Fruit fly (Drosophila melanogaster) whole organism, wandering third instar larva: ENCODE results near the gene btsz.
A peak's percentile ranks its signal among the peaks of the same experiment; 100 is the strongest.

Experiments
- Abd-B ChIP-seq: fragments of >200 bp; optimal IDR thresholded peaks from 2 replicates; lab custom pipeline; 2017; ENCODE audit warnings: missing biosample characterization, missing genetic modification characterization
- CG32264 ChIP-seq: fragments of 200-800 bp; sonication (Bioruptor generic); optimal IDR thresholded peaks from 2 replicates; lab custom pipeline; 2016; ENCODE audit warnings: missing biosample characterization, missing genetic modification characterization
- CrebA ChIP-seq: fragments of 200-800 bp; sonication (Bioruptor generic); optimal IDR thresholded peaks from 2 replicates; lab custom pipeline; 2016; ENCODE audit warnings: missing biosample characterization, mild to moderate bottlenecking, missing genetic modification characterization, borderline replicate concordance
- Dfd ChIP-seq: fragments of >200 bp; optimal IDR thresholded peaks from 2 replicates; lab custom pipeline; 2017; ENCODE audit warnings: missing biosample characterization, missing genetic modification characterization
- Dif ChIP-seq: fragments of 200-275, 200-300 bp; sonication (Bioruptor generic); optimal IDR thresholded peaks from 2 replicates; lab custom pipeline; 2018; ENCODE audit warnings: missing biosample characterization, missing genetic modification characterization; ENCODE audit not compliant: partially characterized antibody
- GATAd ChIP-seq: sonication (Bioruptor generic); optimal IDR thresholded peaks from 2 replicates; lab custom pipeline; 2016; ENCODE audit warnings: missing biosample characterization, missing genetic modification characterization
- HLH106 ChIP-seq: fragments of 200-800 bp; optimal IDR thresholded peaks from 3 replicates; lab custom pipeline; 2019; ENCODE audit warnings: missing biosample characterization, mild to moderate bottlenecking, missing genetic modification characterization, moderate library complexity
- Hnf4 ChIP-seq: fragments of 200-800 bp; sonication (Bioruptor generic); optimal IDR thresholded peaks from 2 replicates; lab custom pipeline; 2016; ENCODE audit warnings: missing biosample characterization, mild to moderate bottlenecking, missing genetic modification characterization
- Hr83 ChIP-seq: fragments of 200-300 bp; sonication (Bioruptor generic); optimal IDR thresholded peaks from 2 replicates; lab custom pipeline; 2016; ENCODE audit warnings: missing biosample characterization, mild to moderate bottlenecking, missing genetic modification characterization, moderate library complexity; ENCODE audit not compliant: poor library complexity, severe bottlenecking
- Jra ChIP-seq: sonication (Bioruptor generic); optimal IDR thresholded peaks from 2 replicates; lab custom pipeline; 2016; ENCODE audit warnings: missing biosample characterization, missing genetic modification characterization
- Mio ChIP-seq: sonication (Bioruptor generic); optimal IDR thresholded peaks from 2 replicates; lab custom pipeline; 2016; ENCODE audit warnings: missing biosample characterization, missing genetic modification characterization
- Myc ChIP-seq: fragments of >200 bp; optimal IDR thresholded peaks from 2 replicates; lab custom pipeline; 2017
- N ChIP-seq: fragments of >200 bp; optimal IDR thresholded peaks from 2 replicates; lab custom pipeline; 2018; ENCODE audit warnings: missing biosample characterization, missing external identifiers, missing genetic modification characterization
- OdsH ChIP-seq: fragments of 200-800 bp; sonication (Bioruptor generic); optimal IDR thresholded peaks from 2 replicates; lab custom pipeline; 2016; ENCODE audit warnings: missing biosample characterization, mild to moderate bottlenecking, missing genetic modification characterization
- Rel ChIP-seq, 2 experiments: fragments of 200-800 bp; sonication (Bioruptor generic) in 1 of 2; optimal IDR thresholded peaks; 2 replicates in 1 of 2; 3 replicates in 1 of 2; lab custom pipeline; 2016 to 2019; ENCODE audit warnings: mild to moderate bottlenecking in 2 of 2, missing biosample characterization in 2 of 2, missing genetic modification characterization in 2 of 2, moderate library complexity in 1 of 2
- Sp1 ChIP-seq: fragments of 200-800 bp; sonication (Bioruptor generic); optimal IDR thresholded peaks from 3 replicates; lab custom pipeline; 2019; ENCODE audit warnings: missing biosample characterization, mild to moderate bottlenecking, missing genetic modification characterization, moderate library complexity
- Vsx2 ChIP-seq: fragments of 200-300, 225-300 bp; sonication (Bioruptor generic); optimal IDR thresholded peaks from 2 replicates; lab custom pipeline; 2018; ENCODE audit warnings: missing biosample characterization, missing genetic modification characterization; ENCODE audit not compliant: partially characterized antibody
- br ChIP-seq: fragments of 200-800 bp; sonication (Bioruptor generic); optimal IDR thresholded peaks from 2 replicates; lab custom pipeline; 2016; ENCODE audit warnings: missing biosample characterization, missing genetic modification characterization
- brk ChIP-seq: fragments of 200-800 bp; sonication (Bioruptor generic); optimal IDR thresholded peaks from 2 replicates; lab custom pipeline; 2016; ENCODE audit warnings: missing biosample characterization, mild to moderate bottlenecking, missing genetic modification characterization
- dmrt93B ChIP-seq: fragments of 200-800 bp; sonication (Bioruptor generic); optimal IDR thresholded peaks from 2 replicates; lab custom pipeline; 2018; ENCODE audit warnings: missing biosample characterization, mild to moderate bottlenecking, missing genetic modification characterization
- dsf ChIP-seq: sonication (Bioruptor generic); optimal IDR thresholded peaks from 2 replicates; lab custom pipeline; 2016; ENCODE audit warnings: missing biosample characterization, missing genetic modification characterization, borderline replicate concordance
- ey ChIP-seq: fragments of 200-800 bp; sonication (Bioruptor generic); optimal IDR thresholded peaks from 2 replicates; lab custom pipeline; 2016; ENCODE audit warnings: missing biosample characterization, missing genetic modification characterization
- foxo ChIP-seq, 2 experiments: fragments of 200-800 bp; sonication (Bioruptor generic); optimal IDR thresholded peaks; 2 replicates in 1 of 2; 3 replicates in 1 of 2; lab custom pipeline; 2016 to 2017; ENCODE audit warnings: missing biosample characterization in 2 of 2, missing genetic modification characterization in 2 of 2
- fru ChIP-seq: fragments of 200-800 bp; sonication (Bioruptor generic); optimal IDR thresholded peaks from 3 replicates; lab custom pipeline; 2016; ENCODE audit warnings: missing biosample characterization, mild to moderate bottlenecking, missing genetic modification characterization
- h ChIP-seq: fragments of 200-800 bp; sonication (Bioruptor generic); optimal IDR thresholded peaks from 3 replicates; lab custom pipeline; 2016; ENCODE audit warnings: missing biosample characterization, mild to moderate bottlenecking, missing genetic modification characterization
- jim ChIP-seq: fragments of 175-275, 200-325 bp; sonication (Bioruptor generic); optimal IDR thresholded peaks from 2 replicates; lab custom pipeline; 2016; ENCODE audit warnings: missing biosample characterization, mild to moderate bottlenecking, missing genetic modification characterization
- lola ChIP-seq: fragments of >200 bp; optimal IDR thresholded peaks from 2 replicates; lab custom pipeline; 2017; ENCODE audit warnings: missing biosample characterization, missing genetic modification characterization
- pan ChIP-seq: fragments of >200 bp; optimal IDR thresholded peaks from 2 replicates; lab custom pipeline; 2017
- psq ChIP-seq: fragments of 200-800 bp; sonication (Bioruptor generic); optimal IDR thresholded peaks from 3 replicates; lab custom pipeline; 2017; ENCODE audit warnings: missing biosample characterization, mild to moderate bottlenecking, missing genetic modification characterization, moderate library complexity
- rgr ChIP-seq: fragments of 200-800 bp; sonication (Bioruptor generic); optimal IDR thresholded peaks from 3 replicates; lab custom pipeline; 2016; ENCODE audit warnings: missing biosample characterization, mild to moderate bottlenecking, missing genetic modification characterization
- sage ChIP-seq: fragments of 200-800 bp; sonication (Bioruptor generic); optimal IDR thresholded peaks from 2 replicates; lab custom pipeline; 2016; ENCODE audit warnings: missing biosample characterization, mild to moderate bottlenecking, missing genetic modification characterization
- sv ChIP-seq: fragments of 200-800 bp; sonication (Bioruptor generic); optimal IDR thresholded peaks from 3 replicates; lab custom pipeline; 2016; ENCODE audit warnings: missing biosample characterization, missing genetic modification characterization
- usp ChIP-seq: fragments of >200 bp; optimal IDR thresholded peaks from 2 replicates; lab custom pipeline; 2017; ENCODE audit warnings: missing biosample characterization, missing genetic modification characterization
- woc ChIP-seq: sonication (Bioruptor generic); optimal IDR thresholded peaks from 2 replicates; lab custom pipeline; 2016; ENCODE audit warnings: missing biosample characterization, mild to moderate bottlenecking, missing genetic modification characterization

Gene btsz

dm6 chr3R:14846924-14847599 lies 28.2 kb downstream of the btsz start:
- TF ChIP-seq fru (peak; percentile 50), Mio (no peak), foxo (GFP tag; optimal IDR thresholded peaks at IDR 0.05; lab: Kevin White, UChicago) (peak in 1 of 2 experiments; percentile 52), rgr (GFP tag; lab: Kevin White, UChicago) (peak; percentile 22)

dm6 chr3R:14844743-14845142 lies 30.5 kb downstream of the btsz start, which contains the start of gene CG3610:
Gene CG3610, plus strand, starts transcription at chr3R:14845043.
- no peak for TF ChIP-seq ey (GFP tag; lab: Kevin White, UChicago)
- no peak for TF ChIP-seq CrebA
- TF ChIP-seq GATAd (GFP tag; lab: Kevin White, UChicago): no peak
- no peak for TF ChIP-seq Hnf4 (GFP tag; lab: Kevin White, UChicago)
- no peak for TF ChIP-seq lola
- no peak for TF ChIP-seq br (GFP tag; lab: Kevin White, UChicago)
- TF ChIP-seq N (GFP tag; lab: Kevin White, UChicago): no peak
- TF ChIP-seq Dfd (GFP tag; lab: Kevin White, UChicago): no peak
- TF ChIP-seq h: no peak
- no peak for TF ChIP-seq foxo (GFP tag; optimal IDR thresholded peaks at IDR 0.05; lab: Kevin White, UChicago)
- TF ChIP-seq HLH106 (tag; lab: Kevin White, UChicago): no peak
- no peak for TF ChIP-seq Abd-B (GFP tag; lab: Kevin White, UChicago)
- no peak for TF ChIP-seq usp (GFP tag; lab: Kevin White, UChicago)
- no peak for TF ChIP-seq sage (GFP tag; lab: Kevin White, UChicago)
- no peak for TF ChIP-seq fru
- TF ChIP-seq dmrt93B (GFP tag; lab: Kevin White, UChicago): no peak
- TF ChIP-seq Vsx2 (GFP tag; lab: Kevin White, UChicago): no peak

- TF ChIP-seq CrebA: no peak
- no peak for TF ChIP-seq sv (GFP tag; lab: Kevin White, UChicago)
- no peak for TF ChIP-seq Hnf4 (GFP tag; lab: Kevin White, UChicago)
- TF ChIP-seq sage (GFP tag; lab: Kevin White, UChicago): no peak
- no peak for TF ChIP-seq usp (GFP tag; lab: Kevin White, UChicago)
- no peak for TF ChIP-seq Jra
- no peak for TF ChIP-seq dmrt93B (GFP tag; lab: Kevin White, UChicago)
- TF ChIP-seq Sp1: no peak
- TF ChIP-seq pan (lab: Kevin White, UChicago): no peak
- TF ChIP-seq rgr (GFP tag; lab: Kevin White, UChicago): no peak
- no peak for TF ChIP-seq h
- no peak for TF ChIP-seq OdsH
- no peak for TF ChIP-seq ey (GFP tag; lab: Kevin White, UChicago)
- no peak for TF ChIP-seq jim
- no peak for TF ChIP-seq CG32264 (GFP tag; lab: Kevin White, UChicago)
Observed at dm6 chr3R:14832256-14832655, 43.0 kb downstream of the btsz start.

- TF ChIP-seq pan (lab: Kevin White, UChicago) (no peak), ey (GFP tag; lab: Kevin White, UChicago) (no peak), brk (GFP tag; lab: Kevin White, UChicago) (no peak), Dif (no peak), dsf (no peak), rgr (GFP tag; lab: Kevin White, UChicago) (no peak), Myc (lab: Kevin White, UChicago) (no peak), Hr83 (GFP tag; lab: Kevin White, UChicago) (no peak), h (no peak), sv (GFP tag; lab: Kevin White, UChicago) (no peak), Jra (no peak), jim (no peak), psq (no peak), woc (GFP tag; lab: Kevin White, UChicago) (no peak), Abd-B (GFP tag; lab: Kevin White, UChicago) (no peak), Hnf4 (GFP tag; lab: Kevin White, UChicago) (no peak), Rel (GFP tag; optimal IDR thresholded peaks at IDR 0.05; lab: Kevin White, UChicago) (no peak), Rel (tag; optimal IDR thresholded peaks at IDR 0.05; lab: Kevin White, UChicago) (no peak), Sp1 (no peak), CG32264 (GFP tag; lab: Kevin White, UChicago) (no peak)
Observed at dm6 chr3R:14830262-14830758, 45.0 kb downstream of the btsz start.
